Fruit fly (Drosophila melanogaster) whole organism, embryonic: Measurements from ENCODE around the gene Txl.

Experiments
- Antp ChIP-seq: fragments of 200-800 bp; sonication (Bioruptor generic); optimal IDR thresholded peaks from 3 replicates; lab custom pipeline; 2016; ENCODE audit warnings: missing biosample characterization, missing genetic modification characterization
- CG10654 ChIP-seq: fragments of 200-800 bp; sonication (Bioruptor generic); optimal IDR thresholded peaks from 2 replicates; lab custom pipeline; 2016; ENCODE audit warnings: missing biosample characterization, missing genetic modification characterization
- CG11504 ChIP-seq: fragments of 200-800 bp; sonication (Bioruptor generic); optimal IDR thresholded peaks from 3 replicates; lab custom pipeline; 2019; ENCODE audit warnings: missing biosample characterization, mild to moderate bottlenecking, missing genetic modification characterization, moderate library complexity
- CG12071 ChIP-seq: fragments of 200-800 bp; sonication (Bioruptor generic); optimal IDR thresholded peaks from 3 replicates; lab custom pipeline; 2018; ENCODE audit warnings: missing biosample characterization, mild to moderate bottlenecking, missing genetic modification characterization
- CG12155 ChIP-seq: fragments of 200-800 bp; sonication (Bioruptor generic); optimal IDR thresholded peaks from 3 replicates; lab custom pipeline; 2016; ENCODE audit warnings: missing biosample characterization, missing genetic modification characterization
- CG12236 ChIP-seq: fragments of 200-800 bp; sonication (Bioruptor generic); optimal IDR thresholded peaks from 2 replicates; lab custom pipeline; 2016; ENCODE audit warnings: missing biosample characterization, missing genetic modification characterization
- CG14860 ChIP-seq: fragments of 200-800 bp; sonication (Bioruptor generic); IDR thresholded peaks from 3 replicates; pipeline ENCODE4 v1.3.6; 2022; ENCODE audit warnings: missing biosample characterization, missing genetic modification characterization; ENCODE audit not compliant: partially characterized antibody
- CG14965 ChIP-seq: fragments of 200-800 bp; sonication (Bioruptor generic); optimal IDR thresholded peaks from 2 replicates; lab custom pipeline; 2016; ENCODE audit warnings: missing biosample characterization, missing genetic modification characterization, borderline replicate concordance
- CG16815 ChIP-seq: fragments of 200-800 bp; sonication (Bioruptor generic); optimal IDR thresholded peaks from 3 replicates; lab custom pipeline; 2017; ENCODE audit warnings: missing biosample characterization, mild to moderate bottlenecking, missing genetic modification characterization
- CG2120 ChIP-seq: fragments of 200-800 bp; sonication (Bioruptor generic); optimal IDR thresholded peaks from 3 replicates; lab custom pipeline; 2016; ENCODE audit warnings: missing biosample characterization, missing genetic modification characterization
- CG4404 ChIP-seq: fragments of 200-800 bp; sonication (Bioruptor generic); IDR thresholded peaks from 2 replicates; pipeline ENCODE4 v1.3.6; 2022; ENCODE audit warnings: missing biosample characterization, missing genetic modification characterization
- CG6272 ChIP-seq: fragments of 200-800 bp; sonication (Bioruptor generic); IDR thresholded peaks from 2 replicates; pipeline ENCODE4 v1.3.6; 2022; ENCODE audit warnings: missing biosample characterization, missing genetic modification characterization
- CG6654 ChIP-seq: fragments of 200-800 bp; sonication (Bioruptor generic); optimal IDR thresholded peaks from 2 replicates; lab custom pipeline; 2017; ENCODE audit warnings: missing biosample characterization, mild to moderate bottlenecking, missing genetic modification characterization
- CG7357 ChIP-seq: fragments of 200-800 bp; sonication (Bioruptor generic); IDR thresholded peaks from 3 replicates; pipeline ENCODE4 v1.3.6; 2022; ENCODE audit warnings: missing biosample characterization, missing genetic modification characterization
- CG7839 ChIP-seq: fragments of 200-800 bp; sonication (Bioruptor generic); optimal IDR thresholded peaks from 3 replicates; lab custom pipeline; 2018; ENCODE audit warnings: missing biosample characterization, mild to moderate bottlenecking, missing genetic modification characterization, moderate library complexity
- CG7928 ChIP-seq: fragments of 200-800 bp; sonication (Bioruptor generic); optimal IDR thresholded peaks from 2 replicates; lab custom pipeline; 2017; ENCODE audit warnings: missing biosample characterization, mild to moderate bottlenecking, missing genetic modification characterization
- CG8281 ChIP-seq: fragments of 200-800 bp; sonication (Bioruptor generic); optimal IDR thresholded peaks from 2 replicates; lab custom pipeline; 2018; ENCODE audit warnings: missing biosample characterization, mild to moderate bottlenecking, missing genetic modification characterization, moderate library complexity
- CG8290 ChIP-seq, 3 experiments: fragments of 200-800 bp; sonication (Bioruptor generic); optimal IDR thresholded peaks; 2 replicates each; lab custom pipeline; 2016 to 2019; ENCODE audit warnings: missing biosample characterization in 3 of 3, missing genetic modification characterization in 3 of 3, mild to moderate bottlenecking in 2 of 3, moderate library complexity in 1 of 3
- CG9932 ChIP-seq: fragments of 200-800 bp; sonication (Bioruptor generic); IDR thresholded peaks from 2 replicates; pipeline ENCODE4 v1.3.6; 2022; ENCODE audit warnings: missing biosample characterization, missing genetic modification characterization
- Doc2 ChIP-seq: fragments of 200-800 bp; sonication (Bioruptor generic); IDR thresholded peaks from 2 replicates; pipeline ENCODE4 v1.3.6; 2022; ENCODE audit warnings: missing biosample characterization, missing genetic modification characterization
- Dp ChIP-seq: fragments of 200-800 bp; sonication (Bioruptor generic); optimal IDR thresholded peaks from 2 replicates; lab custom pipeline; 2018; ENCODE audit warnings: missing biosample characterization, mild to moderate bottlenecking, missing genetic modification characterization, moderate library complexity
- E2f2 ChIP-seq: fragments of 200-800 bp; sonication (Bioruptor generic); IDR thresholded peaks from 2 replicates; pipeline ENCODE4 v1.3.6; 2022; ENCODE audit warnings: missing biosample characterization, missing genetic modification characterization
- Elba2 ChIP-seq: fragments of 200-800 bp; sonication (Bioruptor generic); optimal IDR thresholded peaks from 3 replicates; lab custom pipeline; 2016; ENCODE audit warnings: missing biosample characterization, missing genetic modification characterization
- HLH54F ChIP-seq: fragments of 200-800 bp; sonication (Bioruptor generic); optimal IDR thresholded peaks from 3 replicates; lab custom pipeline; 2016; ENCODE audit warnings: missing biosample characterization, missing genetic modification characterization
- HmgZ ChIP-seq: fragments of 200-800 bp; sonication (Bioruptor generic); optimal IDR thresholded peaks from 2 replicates; lab custom pipeline; 2018; ENCODE audit warnings: missing biosample characterization, mild to moderate bottlenecking, missing genetic modification characterization
- Meics ChIP-seq: fragments of 200-800 bp; sonication (Bioruptor generic); optimal IDR thresholded peaks from 2 replicates; lab custom pipeline; 2017; ENCODE audit warnings: missing biosample characterization, mild to moderate bottlenecking, missing genetic modification characterization
- Ssrp ChIP-seq: fragments of 200-800 bp; sonication (Bioruptor generic); optimal IDR thresholded peaks from 2 replicates; lab custom pipeline; 2018; ENCODE audit warnings: missing biosample characterization, mild to moderate bottlenecking, missing genetic modification characterization, moderate library complexity
- az2 ChIP-seq: fragments of 200-800 bp; sonication (Bioruptor generic); optimal IDR thresholded peaks from 3 replicates; lab custom pipeline; 2016; ENCODE audit warnings: missing biosample characterization, missing genetic modification characterization
- btn ChIP-seq: fragments of 200-800 bp; sonication (Bioruptor generic); optimal IDR thresholded peaks from 2 replicates; lab custom pipeline; 2016; ENCODE audit warnings: missing biosample characterization, missing genetic modification characterization
- chinmo ChIP-seq: fragments of 200-800 bp; sonication (Bioruptor generic); IDR thresholded peaks from 4 replicates; pipeline ENCODE4 v1.3.6; 2022; ENCODE audit warnings: missing biosample characterization, missing genetic modification characterization; ENCODE audit not compliant: partially characterized antibody
- crc ChIP-seq: fragments of 200-800 bp; sonication (Bioruptor generic); optimal IDR thresholded peaks from 2 replicates; lab custom pipeline; 2016; ENCODE audit warnings: missing biosample characterization, missing genetic modification characterization
- dmrt99B ChIP-seq: fragments of 200-800 bp; sonication (Bioruptor generic); optimal IDR thresholded peaks from 2 replicates; lab custom pipeline; 2018; ENCODE audit warnings: missing biosample characterization, mild to moderate bottlenecking, missing genetic modification characterization, moderate library complexity
- emc ChIP-seq: fragments of 200-800 bp; sonication (Bioruptor generic); optimal IDR thresholded peaks from 2 replicates; lab custom pipeline; 2016; ENCODE audit warnings: missing biosample characterization, missing genetic modification characterization
- jigr1 ChIP-seq: fragments of 200-800 bp; sonication (Bioruptor generic); IDR thresholded peaks from 3 replicates; pipeline ENCODE4 v1.3.6; 2022; ENCODE audit warnings: missing biosample characterization, missing genetic modification characterization
- kay ChIP-seq: fragments of 200-800 bp; sonication (Bioruptor generic); optimal IDR thresholded peaks from 2 replicates; lab custom pipeline; 2016; ENCODE audit warnings: missing biosample characterization, missing genetic modification characterization
- lab ChIP-seq: fragments of 200-800 bp; sonication (Bioruptor generic); optimal IDR thresholded peaks from 3 replicates; lab custom pipeline; 2017; ENCODE audit warnings: missing biosample characterization, missing genetic modification characterization, mild to moderate bottlenecking, moderate library complexity, missing genetic modification reagents
- maf-S ChIP-seq: fragments of 200-800 bp; sonication (Bioruptor generic); optimal IDR thresholded peaks from 2 replicates; lab custom pipeline; 2016; ENCODE audit warnings: missing biosample characterization, missing genetic modification characterization
- nau ChIP-seq: fragments of 200-800 bp; sonication (Bioruptor generic); optimal IDR thresholded peaks from 3 replicates; lab custom pipeline; 2017; ENCODE audit warnings: missing biosample characterization, mild to moderate bottlenecking, missing genetic modification characterization, missing genetic modification reagents
- nmo ChIP-seq: fragments of 200-800 bp; sonication (Bioruptor generic); optimal IDR thresholded peaks from 2 replicates; lab custom pipeline; 2018; ENCODE audit warnings: missing biosample characterization, mild to moderate bottlenecking, missing genetic modification characterization, moderate library complexity
- sc ChIP-seq, 3 experiments: fragments of >200 bp in 2 of 3; fragments of 200-800 bp in 1 of 3; sonication (Bioruptor generic) in 1 of 3; optimal IDR thresholded peaks; 2 replicates in 2 of 3; 3 replicates in 1 of 3; lab custom pipeline; 2017; ENCODE audit warnings: mild to moderate bottlenecking in 1 of 3, missing biosample characterization in 1 of 3, missing genetic modification characterization in 1 of 3, missing genetic modification reagents in 1 of 3
- sens-2 ChIP-seq: fragments of 200-800 bp; sonication (Bioruptor generic); IDR thresholded peaks from 2 replicates; pipeline ENCODE4 v1.3.6; 2022; ENCODE audit warnings: missing biosample characterization, missing genetic modification characterization
- slbo ChIP-seq: fragments of 200-800 bp; sonication (Bioruptor generic); IDR thresholded peaks from 2 replicates; pipeline ENCODE4 v1.3.6; 2022; ENCODE audit warnings: missing biosample characterization, missing genetic modification characterization
- slou ChIP-seq: fragments of 200-800 bp; sonication (Bioruptor generic); optimal IDR thresholded peaks from 3 replicates; lab custom pipeline; 2016; ENCODE audit warnings: missing biosample characterization, missing genetic modification characterization
- sob ChIP-seq: fragments of 200-800 bp; sonication (Bioruptor generic); IDR thresholded peaks from 2 replicates; pipeline ENCODE4 v1.3.6; 2022; ENCODE audit warnings: missing biosample characterization, missing genetic modification characterization
- tin ChIP-seq: fragments of 200-800 bp; sonication (Bioruptor generic); optimal IDR thresholded peaks from 3 replicates; lab custom pipeline; 2016; ENCODE audit warnings: missing biosample characterization, missing genetic modification characterization
- tll ChIP-seq, 2 experiments: fragments of 200-800 bp in 1 of 2; fragments of >200 bp in 1 of 2; sonication (Bioruptor generic) in 1 of 2; optimal IDR thresholded peaks; 2 replicates each; lab custom pipeline; 2017 to 2019; ENCODE audit warnings: missing biosample characterization in 2 of 2, missing genetic modification characterization in 2 of 2, mild to moderate bottlenecking in 1 of 2, moderate library complexity in 1 of 2
- trh ChIP-seq: fragments of 200-800 bp; sonication (Bioruptor generic); optimal IDR thresholded peaks from 2 replicates; lab custom pipeline; 2016; ENCODE audit warnings: missing biosample characterization, missing genetic modification characterization
- ttk ChIP-seq: fragments of 200-800 bp; sonication (Bioruptor generic); IDR thresholded peaks from 2 replicates; pipeline ENCODE4 v2.1.2; 2022; ENCODE audit warnings: missing biosample characterization, missing genetic modification characterization
- vfl ChIP-seq: fragments of 200-800 bp; sonication (Bioruptor generic); optimal IDR thresholded peaks from 2 replicates; lab custom pipeline; 2016; ENCODE audit warnings: missing biosample characterization, missing genetic modification characterization
- wek ChIP-seq: fragments of 200-800 bp; sonication (Bioruptor generic); optimal IDR thresholded peaks from 3 replicates; lab custom pipeline; 2018; ENCODE audit warnings: missing biosample characterization, mild to moderate bottlenecking, missing genetic modification characterization, moderate library complexity
- wor ChIP-seq: fragments of 200-800 bp; sonication (Bioruptor generic); IDR thresholded peaks from 2 replicates; pipeline ENCODE4 v1.3.6; 2022; ENCODE audit warnings: missing biosample characterization, missing genetic modification characterization

Txl gene

DNA sequence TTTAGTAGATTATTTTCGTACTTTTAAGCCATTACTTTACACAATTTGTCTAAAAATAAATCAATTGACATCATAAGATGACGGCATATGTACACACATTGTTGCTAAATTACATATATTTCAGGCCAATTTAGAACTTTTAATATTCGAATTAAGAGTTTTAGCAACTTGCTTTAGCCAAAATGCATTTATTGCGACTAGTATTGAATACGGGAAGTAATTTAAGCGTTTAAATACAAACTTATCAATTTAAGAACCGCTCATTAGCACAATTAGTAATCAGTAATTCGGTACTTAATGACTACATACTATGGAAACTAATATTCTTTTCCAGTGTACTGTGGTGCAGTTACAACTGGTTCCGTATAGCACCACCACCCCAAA, 43.5 kb downstream of the Txl start (continued):
- TF ChIP-seq CG12071 (GFP tag; lab: Kevin White, UChicago) (no peak), slou (GFP tag; lab: Kevin White, UChicago) (no peak), CG8281 (tag; lab: Kevin White, UChicago) (no peak), emc (GFP tag; lab: Kevin White, UChicago) (no peak), CG10654 (GFP tag; lab: Kevin White, UChicago) (no peak), wor (GFP tag; lab: Robert Waterston, UW) (no peak), slbo (GFP tag; lab: Robert Waterston, UW) (no peak), CG6654 (GFP tag; lab: Kevin White, UChicago) (no peak), lab (GFP tag; lab: Kevin White, UChicago) (no peak), CG2120 (GFP tag; lab: Kevin White, UChicago) (no peak), CG11504 (tag; lab: Kevin White, UChicago) (peak; percentile 64), CG12236 (GFP tag; lab: Kevin White, UChicago) (no peak), jigr1 (GFP tag; lab: Robert Waterston, UW) (0 out of 3 replicates have a peak, but pooled peaks have one; percentile 21), CG14860 (GFP tag; lab: Robert Waterston, UW) (no peak), sob (GFP tag; lab: Robert Waterston, UW) (no peak), E2f2 (no peak), vfl (GFP tag; lab: Kevin White, UChicago) (no peak), CG9932 (GFP tag; lab: Robert Waterston, UW) (0 out of 2 replicates have a peak, but pooled peaks have one; percentile 12), Antp (GFP tag; lab: Kevin White, UChicago) (no peak), CG14965 (no peak), tin (no peak), wek (no peak), CG8290 (GFP tag; optimal IDR thresholded peaks at IDR 0.05; lab: Kevin White, UChicago) (no peak), CG8290 (tag; optimal IDR thresholded peaks at IDR 0.05; lab: Kevin White, UChicago) (no peak), CG7928 (GFP tag; lab: Kevin White, UChicago) (no peak), ttk (GFP tag; lab: Robert Waterston, UW) (no peak), Doc2 (no peak), Meics (GFP tag; lab: Kevin White, UChicago) (peak; percentile 18), crc (GFP tag; lab: Kevin White, UChicago) (no peak), HmgZ (no peak), chinmo (no peak), CG7839 (peak; percentile 20), CG6272 (no peak), Ssrp (tag; lab: Kevin White, UChicago) (peak; percentile 24), Dp (no peak), tll (GFP tag; optimal IDR thresholded peaks at IDR 0.05; lab: Kevin White, UChicago) (no peak), sc (optimal IDR thresholded peaks at IDR 0.05; lab: Kevin White, UChicago) (no peak), sc (GFP tag; optimal IDR thresholded peaks at IDR 0.05; lab: Kevin White, UChicago) (no peak), btn (no peak), sens-2 (no peak), CG4404 (GFP tag; lab: Robert Waterston, UW) (no peak), CG12155 (GFP tag; lab: Kevin White, UChicago) (no peak), CG16815 (GFP tag; lab: Kevin White, UChicago) (no peak), HLH54F (GFP tag; lab: Kevin White, UChicago) (no peak), nau (GFP tag; lab: Kevin White, UChicago) (no peak), dmrt99B (peak; percentile 33), maf-S (GFP tag; lab: Kevin White, UChicago) (no peak), CG7357 (GFP tag; lab: Robert Waterston, UW) (no peak), kay (GFP tag; lab: Kevin White, UChicago) (no peak), Elba2 (GFP tag; lab: Kevin White, UChicago) (no peak), nmo (GFP tag; lab: Kevin White, UChicago) (peak; percentile 57), az2 (GFP tag; lab: Kevin White, UChicago) (no peak), trh (GFP tag; lab: Kevin White, UChicago) (no peak)
